Fruit fly (Drosophila melanogaster): ENCODE data around the gene eIF4E1.

eIF4E1 gene

dm6 chr3L:9429665-9430607 is 27.7 kb upstream of the eIF4E1 start, which contains the start of the genes RpS17 and MTF-1:
TSS of gene RpS17 (minus strand) at chr3L:9429821.
TSS of gene MTF-1 (plus strand) at chr3L:9430312.
- TF ChIP-seq CG17801 (GFP tag; optimal IDR thresholded peaks at IDR 0.05; ENCODE audit: partially characterized antibody): peak; percentile 80

dm6 chr3L:9426656-9427294 is 24.5 kb upstream of the eIF4E1 start, which contains the start of the genes Atat and Shc:
TSS of gene Atat (minus strand) at chr3L:9426758.
TSS of gene Shc (plus strand) at chr3L:9427010.
- TF ChIP-seq CG17801 (GFP tag; optimal IDR thresholded peaks at IDR 0.05; ENCODE audit: partially characterized antibody): peak; percentile 97

- TF ChIP-seq CG17801 (GFP tag; optimal IDR thresholded peaks at IDR 0.05; ENCODE audit: partially characterized antibody): no peak
Observed at dm6 chr3L:9425838-9426237, 23.6 kb upstream of the eIF4E1 start.

- TF ChIP-seq CG17801 (GFP tag; optimal IDR thresholded peaks at IDR 0.05; ENCODE audit: partially characterized antibody): peak; percentile 11
Observed at dm6 chr3L:9424528-9424911, 22.3 kb upstream of the eIF4E1 start.

dm6 chr3L:9423757-9424527 is 21.7 kb upstream of the eIF4E1 start:
- no peak for TF ChIP-seq CG17801 (GFP tag; optimal IDR thresholded peaks at IDR 0.05; ENCODE audit: partially characterized antibody)

- TF ChIP-seq CG17801 (GFP tag; optimal IDR thresholded peaks at IDR 0.05; ENCODE audit: partially characterized antibody): peak; percentile 100
Observed at dm6 chr3L:9422636-9423419, 20.6 kb upstream of the eIF4E1 start, which contains the start of gene aay. TSS of gene aay (plus strand) at chr3L:9423253.

dm6 chr3L:9422135-9422534 is 19.9 kb upstream of the eIF4E1 start:
- TF ChIP-seq CG17801 (GFP tag; optimal IDR thresholded peaks at IDR 0.05; ENCODE audit: partially characterized antibody): no peak

dm6 chr3L:9421621-9422020 is 19.4 kb upstream of the eIF4E1 start:
- TF ChIP-seq CG17801 (GFP tag; optimal IDR thresholded peaks at IDR 0.05; ENCODE audit: partially characterized antibody): no peak

dm6 chr3L:9420819-9421130 is 18.5 kb upstream of the eIF4E1 start:
- TF ChIP-seq CG17801 (GFP tag; optimal IDR thresholded peaks at IDR 0.05; ENCODE audit: partially characterized antibody): no peak

- peak; percentile 98 for TF ChIP-seq CG17801 (GFP tag; optimal IDR thresholded peaks at IDR 0.05; ENCODE audit: partially characterized antibody)
Observed at dm6 chr3L:9420054-9420818, 18.0 kb upstream of the eIF4E1 start.

- TF ChIP-seq CG17801 (GFP tag; optimal IDR thresholded peaks at IDR 0.05; ENCODE audit: partially characterized antibody): peak; percentile 38
Observed at dm6 chr3L:9419328-9419727, 17.1 kb upstream of the eIF4E1 start.

dm6 chr3L:9417288-9417687 is 15.0 kb upstream of the eIF4E1 start, which contains the start of gene CG3982:
TSS of gene CG3982 (minus strand) at chr3L:9417388.
- no peak for TF ChIP-seq CG17801 (GFP tag; optimal IDR thresholded peaks at IDR 0.05; ENCODE audit: partially characterized antibody)

dm6 chr3L:9410754-9411423 is 8.6 kb upstream of the eIF4E1 start, which contains the start of the genes CG4022 and Cpsf5:
TSS of gene CG4022 (minus strand) at chr3L:9410832.
TSS of gene Cpsf5 (plus strand) at chr3L:9411038.
- TF ChIP-seq CG17801 (GFP tag; optimal IDR thresholded peaks at IDR 0.05; ENCODE audit: partially characterized antibody): peak; percentile 81

Data from ovary, adult (tissue).